Worm (Caenorhabditis elegans) whole organism, L1 larva: ENCODE results near the gene cwn-1.

Source experiments
- C04F5.9 ChIP-seq: sonication (generic microtip); optimal IDR thresholded peaks from 2 replicates; lab custom pipeline; 2016; ENCODE audit warnings: missing genetic modification characterization, missing compliant biosample characterization
- aha-1 ChIP-seq: fragments of 150-350 bp; optimal IDR thresholded peaks from 2 replicates; lab custom pipeline; 2014; ENCODE audit warnings: missing biosample characterization, missing genetic modification characterization
- ama-1 ChIP-seq: fragments of 150-350 bp; optimal IDR thresholded peaks from 2 replicates; lab custom pipeline; 2014
- blmp-1 ChIP-seq: fragments of 150-350 bp; optimal IDR thresholded peaks from 2 replicates; lab custom pipeline; 2014; ENCODE audit warnings: missing biosample characterization, missing genetic modification characterization
- ceh-82 ChIP-seq, 3 experiments: fragments of 150-350 bp in 1 of 3; sonication (generic microtip) in 2 of 3; optimal IDR thresholded peaks; 2 replicates each; lab custom pipeline; 2014 to 2017; ENCODE audit warnings: missing biosample characterization in 3 of 3, missing genetic modification characterization in 3 of 3
- ceh-90 ChIP-seq: sonication (generic microtip); optimal IDR thresholded peaks from 2 replicates; lab custom pipeline; 2016; ENCODE audit warnings: missing genetic modification characterization, missing compliant biosample characterization
- ces-1 ChIP-seq: fragments of 150-350 bp; optimal IDR thresholded peaks from 2 replicates; lab custom pipeline; 2014; ENCODE audit warnings: missing biosample characterization, missing genetic modification reagents, missing genetic modification characterization
- dsc-1 ChIP-seq: sonication (generic microtip); optimal IDR thresholded peaks from 2 replicates; lab custom pipeline; 2016; ENCODE audit warnings: mild to moderate bottlenecking, missing genetic modification characterization, missing compliant biosample characterization
- efl-1 ChIP-seq, 4 experiments: fragments of 150-350 bp; optimal IDR thresholded peaks in 3 of 4; peaks in 1 of 4; 1 replicate in 1 of 4; 2 replicates in 3 of 4; lab custom pipeline; 2014; ENCODE audit warnings: missing biosample characterization in 2 of 4, missing genetic modification characterization in 2 of 4, missing genetic modification reagents in 2 of 4
- egl-27 ChIP-seq, 2 experiments: fragments of 150-350 bp in 1 of 2; sonication (generic microtip); optimal IDR thresholded peaks; 3 replicates each; lab custom pipeline; 2017 to 2018; ENCODE audit warnings: missing biosample characterization in 2 of 2, missing genetic modification characterization in 2 of 2, missing genetic modification reagents in 2 of 2
- elt-2 ChIP-seq: sonication (generic microtip); optimal IDR thresholded peaks from 2 replicates; lab custom pipeline; 2016; ENCODE audit warnings: missing genetic modification characterization, mild to moderate bottlenecking, inconsistent platforms, missing compliant biosample characterization, missing genetic modification reagents
- fkh-10 ChIP-seq: sonication (generic microtip); optimal IDR thresholded peaks from 2 replicates; lab custom pipeline; 2017; ENCODE audit warnings: missing biosample characterization, missing genetic modification reagents, missing genetic modification characterization
- fkh-4 ChIP-seq: sonication (generic microtip); optimal IDR thresholded peaks from 2 replicates; lab custom pipeline; 2016; ENCODE audit warnings: missing compliant biosample characterization, missing genetic modification characterization, borderline replicate concordance
- fkh-8 ChIP-seq: sonication (generic microtip); optimal IDR thresholded peaks from 2 replicates; lab custom pipeline; 2016; ENCODE audit warnings: mild to moderate bottlenecking, missing genetic modification characterization, missing compliant biosample characterization
- hpl-2 ChIP-seq: fragments of 150-350 bp; optimal IDR thresholded peaks from 2 replicates; lab custom pipeline; 2014; ENCODE audit warnings: missing biosample characterization, missing genetic modification reagents, missing genetic modification characterization
- jun-1 ChIP-seq: fragments of 150-350 bp; optimal IDR thresholded peaks from 2 replicates; lab custom pipeline; 2014; ENCODE audit warnings: missing biosample characterization, missing genetic modification reagents, missing genetic modification characterization
- lin-14 ChIP-seq: fragments of 200-800 bp; sonication (Bioruptor generic); optimal IDR thresholded peaks from 2 replicates; lab custom pipeline; 2018; ENCODE audit warnings: mild to moderate bottlenecking, missing genetic modification characterization, moderate library complexity, missing compliant biosample characterization
- lin-35 ChIP-seq, 2 experiments: fragments of 150-350 bp; optimal IDR thresholded peaks; 2 replicates each; lab custom pipeline; 2014; ENCODE audit warnings: missing biosample characterization in 2 of 2, missing genetic modification characterization in 2 of 2, missing genetic modification reagents in 2 of 2
- lir-3 ChIP-seq: sonication (generic microtip); optimal IDR thresholded peaks from 2 replicates; lab custom pipeline; 2016; ENCODE audit warnings: mild to moderate bottlenecking, missing genetic modification characterization, moderate library complexity, missing compliant biosample characterization; ENCODE audit not compliant: poor library complexity
- lsy-2 ChIP-seq, 2 experiments: fragments of 150-350 bp; optimal IDR thresholded peaks; 2 replicates each; lab custom pipeline; 2014; ENCODE audit warnings: missing biosample characterization in 2 of 2, missing genetic modification characterization in 2 of 2
- mab-9 ChIP-seq: fragments of 200-800 bp; sonication (Bioruptor generic); IDR thresholded peaks from 2 replicates; pipeline ENCODE4 v1.3.6; 2022; ENCODE audit warnings: missing genetic modification reagents, missing genetic modification characterization, missing compliant biosample characterization
- mdl-1 ChIP-seq, 2 experiments: fragments of 150-350 bp; optimal IDR thresholded peaks; 2 replicates each; lab custom pipeline; 2014 to 2017; ENCODE audit warnings: missing biosample characterization in 2 of 2, missing genetic modification characterization in 2 of 2, inconsistent platforms in 1 of 2
- mef-2 ChIP-seq: fragments of 150-350 bp; optimal IDR thresholded peaks from 2 replicates; lab custom pipeline; 2014; ENCODE audit warnings: missing biosample characterization, missing genetic modification characterization
- nhr-20 ChIP-seq: sonication (generic microtip); optimal IDR thresholded peaks from 2 replicates; lab custom pipeline; 2016; ENCODE audit warnings: mild to moderate bottlenecking, missing genetic modification characterization, missing compliant biosample characterization
- nhr-71 ChIP-seq: sonication (generic microtip); optimal IDR thresholded peaks from 2 replicates; lab custom pipeline; 2016; ENCODE audit warnings: mild to moderate bottlenecking, missing genetic modification characterization, moderate library complexity, missing compliant biosample characterization
- nhr-84 ChIP-seq: sonication (generic microtip); optimal IDR thresholded peaks from 2 replicates; lab custom pipeline; 2017; ENCODE audit warnings: missing biosample characterization, missing genetic modification characterization
- nhr-85 ChIP-seq: sonication (generic microtip); peaks from one replicate; lab custom pipeline; 2016; ENCODE audit warnings: missing genetic modification characterization, inconsistent platforms, missing compliant biosample characterization
- pqm-1 ChIP-seq: sonication (generic microtip); optimal IDR thresholded peaks from 3 replicates; lab custom pipeline; 2017; ENCODE audit warnings: missing biosample characterization, missing genetic modification characterization
- snpc-4 ChIP-seq: fragments of 150-350 bp; optimal IDR thresholded peaks from 2 replicates; lab custom pipeline; 2014; ENCODE audit warnings: missing biosample characterization, missing genetic modification characterization
- snu-23 ChIP-seq: sonication (generic microtip); optimal IDR thresholded peaks from 2 replicates; lab custom pipeline; 2016; ENCODE audit warnings: missing genetic modification characterization, missing compliant biosample characterization
- sox-4 ChIP-seq: sonication (generic microtip); optimal IDR thresholded peaks from 2 replicates; lab custom pipeline; 2016; ENCODE audit warnings: missing genetic modification characterization, missing compliant biosample characterization
- sup-37 ChIP-seq: fragments of 200-800 bp; sonication (Bioruptor generic); optimal IDR thresholded peaks from 2 replicates; lab custom pipeline; 2018; ENCODE audit warnings: mild to moderate bottlenecking, missing genetic modification characterization, missing compliant biosample characterization
- tbx-2 ChIP-seq: sonication (generic microtip); optimal IDR thresholded peaks from 2 replicates; lab custom pipeline; 2016; ENCODE audit warnings: missing genetic modification characterization, missing compliant biosample characterization
- tlp-1 ChIP-seq: fragments of 150-350 bp; optimal IDR thresholded peaks from 2 replicates; lab custom pipeline; 2014; ENCODE audit warnings: missing biosample characterization, missing genetic modification characterization
- unc-30 ChIP-seq: sonication (generic microtip); optimal IDR thresholded peaks from 2 replicates; lab custom pipeline; 2017; ENCODE audit warnings: missing biosample characterization, missing genetic modification characterization
- unc-98 ChIP-seq: fragments of 200-800 bp; sonication (Bioruptor generic); IDR thresholded peaks from 2 replicates; pipeline ENCODE4 v1.3.6; 2022; ENCODE audit warnings: missing genetic modification characterization, missing compliant biosample characterization
- vab-15 ChIP-seq: sonication (generic microtip); optimal IDR thresholded peaks from 2 replicates; lab custom pipeline; 2017; ENCODE audit warnings: missing genotype, mild to moderate bottlenecking, missing genetic modification characterization, missing compliant biosample characterization
- zip-4 ChIP-seq: fragments of 200-800 bp; sonication (Bioruptor generic); optimal IDR thresholded peaks from 2 replicates; lab custom pipeline; 2018; ENCODE audit warnings: mild to moderate bottlenecking, missing genetic modification characterization, moderate library complexity, missing compliant biosample characterization
- ztf-11 ChIP-seq, 2 experiments: sonication (generic microtip); optimal IDR thresholded peaks; 2 replicates each; lab custom pipeline; 2016 to 2017; ENCODE audit warnings: missing genetic modification characterization in 2 of 2, missing biosample characterization in 1 of 2, missing compliant biosample characterization in 1 of 2
- ztf-4 ChIP-seq: fragments of 150-350 bp; optimal IDR thresholded peaks from 2 replicates; lab custom pipeline; 2014; ENCODE audit warnings: missing biosample characterization, missing genetic modification characterization

Gene cwn-1

DNA sequence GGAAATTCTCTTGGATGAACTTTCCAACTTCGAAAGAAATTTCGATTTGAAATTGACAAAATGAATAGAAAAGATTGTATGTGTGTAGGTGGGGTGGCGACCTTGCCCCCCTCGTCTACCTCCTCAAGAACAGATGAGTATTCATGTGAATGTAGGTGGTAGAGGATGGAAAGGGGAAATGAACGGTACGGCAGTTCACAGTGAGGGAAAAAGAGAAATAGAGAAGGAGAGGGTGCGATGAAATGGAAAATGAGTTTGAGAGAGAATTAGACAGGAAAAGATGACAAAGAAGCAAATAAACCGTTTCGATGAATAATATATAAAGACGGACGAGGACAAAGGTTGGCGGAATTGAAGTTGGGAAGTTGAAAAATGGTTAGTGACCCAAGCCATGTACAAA, 11.4 kb downstream of the cwn-1 start (continued):
- TF ChIP-seq nhr-20 (tag; lab: Kevin White, UChicago) (peak; percentile 43), ztf-11 (tag; optimal IDR thresholded peaks at IDR 0.05; lab: Kevin White, UChicago) (no peak), egl-27 (tag; optimal IDR thresholded peaks at IDR 0.05; lab: Kevin White, UChicago) (no peak), fkh-10 (GFP tag; lab: Kevin White, UChicago) (no peak), lin-35 (GFP tag; optimal IDR thresholded peaks at IDR 0.05; lab: Kevin White, UChicago) (peak; percentile 1 to 53), sox-4 (tag; lab: Kevin White, UChicago) (no peak), mef-2 (tag; lab: Kevin White, UChicago) (no peak)

ce11 chrII:121121-121520, 12.3 kb downstream of the cwn-1 start, which contains the start of gene K10B4.3:
Gene K10B4.3 (minus strand): TSS chrII:121221.
- TF ChIP-seq sup-37 (GFP tag; lab: Kevin White, UChicago), result no peak
- TF ChIP-seq ceh-90, result no peak
- TF ChIP-seq efl-1 (optimal IDR thresholded peaks at IDR 0.05; lab: Kevin White, UChicago), result no peak
- TF ChIP-seq efl-1 (GFP tag; optimal IDR thresholded peaks at IDR 0.05 in 1 of 2; lab: Kevin White, UChicago), result no peak
- TF ChIP-seq lsy-2 (tag; optimal IDR thresholded peaks at IDR 0.05; lab: Kevin White, UChicago), result no peak
- no peak for TF ChIP-seq vab-15 (tag; lab: Kevin White, UChicago)
- TF ChIP-seq zip-4 (GFP tag; lab: Kevin White, UChicago), result no peak
- TF ChIP-seq mab-9, result no peak
- TF ChIP-seq elt-2 (tag; lab: Kevin White, UChicago), result no peak
- no peak for TF ChIP-seq unc-30
- TF ChIP-seq fkh-4 (tag; lab: Kevin White, UChicago), result no peak
- TF ChIP-seq jun-1, result no peak
- TF ChIP-seq lir-3 (tag; lab: Kevin White, UChicago), result no peak
- no peak for TF ChIP-seq dsc-1 (tag; lab: Kevin White, UChicago)
- TF ChIP-seq ztf-11 (tag; optimal IDR thresholded peaks at IDR 0.05; lab: Kevin White, UChicago), result no peak
- no peak for TF ChIP-seq tlp-1 (tag; lab: Kevin White, UChicago)
- TF ChIP-seq lin-14 (GFP tag; lab: Kevin White, UChicago), result no peak

- TF ChIP-seq nhr-71 (tag; lab: Kevin White, UChicago) (no peak), unc-98 (no peak)
Measured at ce11 chrII:116916-117315, 16.5 kb downstream of the cwn-1 start, which contains the start of gene srt-54. Gene srt-54 (plus strand): TSS chrII:117216.

ce11 chrII:112231-112630, 21.2 kb downstream of the cwn-1 start:
- peak; percentile 21 for TF ChIP-seq pqm-1 (tag; lab: Kevin White, UChicago)
- no peak for TF ChIP-seq ceh-82 (tag; optimal IDR thresholded peaks at IDR 0.05; lab: Kevin White, UChicago)
- peak; percentile 37 for TF ChIP-seq blmp-1 (tag; lab: Kevin White, UChicago)
- TF ChIP-seq aha-1, result no peak
- peak; percentile 70 for TF ChIP-seq nhr-85 (tag; lab: Kevin White, UChicago)
- TF ChIP-seq nhr-20 (tag; lab: Kevin White, UChicago), result peak; percentile 5
- peak in 1 of 2 experiments; percentile 31 for TF ChIP-seq mdl-1 (tag; optimal IDR thresholded peaks at IDR 0.05; lab: Kevin White, UChicago)
- TF ChIP-seq vab-15 (tag; lab: Kevin White, UChicago), result no peak

ce11 chrII:111267-111666, 22.1 kb downstream of the cwn-1 start, which contains the start of gene C50D2.1:
Gene C50D2.1 (plus strand): TSS chrII:111567.
- no peak for TF ChIP-seq vab-15 (tag; lab: Kevin White, UChicago)
- no peak for TF ChIP-seq snu-23
- no peak for TF ChIP-seq ztf-4 (tag; lab: Kevin White, UChicago)
- TF ChIP-seq C04F5.9 (tag; lab: Kevin White, UChicago), result no peak
- no peak for TF ChIP-seq hpl-2 (GFP tag; lab: Kevin White, UChicago)
- TF ChIP-seq nhr-71 (tag; lab: Kevin White, UChicago), result no peak
- no peak for TF ChIP-seq snpc-4
- no peak for TF ChIP-seq egl-27 (tag; optimal IDR thresholded peaks at IDR 0.05; lab: Kevin White, UChicago)
- TF ChIP-seq sox-4 (tag; lab: Kevin White, UChicago), result no peak
- TF ChIP-seq tbx-2 (tag; lab: Kevin White, UChicago), result no peak
- TF ChIP-seq aha-1, result no peak
- TF ChIP-seq ces-1 (GFP tag; lab: Kevin White, UChicago), result no peak
- no peak for TF ChIP-seq nhr-84 (tag; lab: Kevin White, UChicago)
- TF ChIP-seq ama-1 (lab: Kevin White, UChicago), result no peak
- TF ChIP-seq fkh-8 (tag; lab: Kevin White, UChicago), result no peak
